Worm (Caenorhabditis elegans): ENCODE measurements around the gene T24A6.7.
"Not testable (repeated sequence)": the region's sequence is repeated elsewhere in the genome, so short reads cannot be mapped to it uniquely, and the experiment has no call there.

Gene T24A6.7

ce11 chrV:3564335-3564734 lies 39.3 kb downstream of the T24A6.7 start, which contains the start of gene T24A6.17:
T24A6.17 (minus strand) TSS chrV:3564435.
- TF ChIP-seq unc-62 (GFP tag; optimal IDR thresholded peaks at IDR 0.05), result not testable (repeated sequence)

DNA sequence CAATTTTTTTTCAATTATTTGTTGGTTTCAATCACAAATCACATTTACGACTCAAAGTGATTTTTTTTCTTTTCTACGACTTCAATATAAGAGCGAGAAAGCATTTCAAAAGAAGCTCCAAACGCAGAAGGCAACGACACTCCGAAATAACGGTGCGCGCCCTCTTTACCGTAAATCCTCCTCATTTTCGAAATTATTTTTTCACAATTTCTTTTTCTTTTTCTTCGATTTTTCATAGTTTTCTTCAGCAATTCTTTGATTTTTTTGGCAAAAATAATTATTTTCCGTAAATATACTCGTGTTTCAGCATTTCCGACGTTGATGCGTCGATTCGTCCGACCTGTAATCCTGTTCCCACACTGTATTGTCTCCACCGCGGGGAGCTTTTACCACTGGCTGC lies 45.6 kb downstream of the T24A6.7 start, which contains the start of gene F40C5.2:
Gene F40C5.2 (plus strand): TSS at position 301 of the 400 bp plus-strand sequence.
- not testable (repeated sequence) for TF ChIP-seq unc-62 (GFP tag; optimal IDR thresholded peaks at IDR 0.05)

DNA sequence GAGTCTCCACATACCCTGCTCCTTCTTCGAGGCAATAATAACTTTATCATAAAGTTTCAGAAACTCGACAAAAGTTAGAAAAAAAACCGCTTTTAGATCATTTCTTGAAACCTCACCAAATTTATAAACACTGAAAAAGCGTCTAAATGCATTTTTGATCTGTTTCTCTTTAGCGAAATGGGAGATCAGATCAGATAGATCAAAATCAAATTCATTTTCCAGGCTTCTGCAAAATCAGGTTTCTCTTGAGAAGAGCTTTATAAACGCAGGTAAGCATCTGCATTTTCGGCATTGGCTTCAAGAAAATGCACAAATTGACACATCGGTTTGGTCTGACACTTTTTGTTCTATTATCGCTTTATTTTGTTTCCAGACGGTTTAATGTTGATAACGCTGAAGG lies 47.3 kb downstream of the T24A6.7 start, which contains the start of gene F40C5.1:
Gene F40C5.1 (plus strand): TSS at position 301 of the 400 bp plus-strand sequence.
- not testable (repeated sequence) for TF ChIP-seq unc-62 (GFP tag; optimal IDR thresholded peaks at IDR 0.05)

- TF ChIP-seq unc-62 (GFP tag; optimal IDR thresholded peaks at IDR 0.05), result no peak
These were observed 50.7 kb downstream of the T24A6.7 start, which contains the start of gene grl-27 for ce11 chrV:3575759-3576158. grl-27 (minus strand) TSS chrV:3575859.

Measured in whole organism, dauer.